Fruit fly (Drosophila melanogaster): ENCODE results near the gene Jon25Biii.

The Jon25Biii gene

DNA sequence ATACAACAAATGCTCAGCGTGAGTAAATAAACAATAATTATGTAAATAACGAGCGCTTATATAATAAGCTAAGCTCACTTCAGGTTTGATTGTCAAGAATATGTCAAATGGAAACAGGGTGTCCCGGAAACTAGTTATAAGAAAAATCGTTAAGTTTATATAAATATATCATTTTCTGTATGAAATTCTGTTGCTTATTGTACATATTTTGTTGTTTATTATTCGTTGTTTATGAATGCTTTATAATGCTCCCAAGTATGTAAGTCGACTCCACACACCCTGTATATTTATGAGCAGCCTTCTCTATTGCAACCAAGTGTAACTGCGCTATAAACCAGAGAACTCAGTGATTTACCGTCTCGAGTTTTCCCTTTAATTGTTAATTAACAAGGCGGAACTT is 20.0 kb downstream of the Jon25Biii start:
- no peak for TF ChIP-seq CG17801 (GFP tag; optimal IDR thresholded peaks at IDR 0.05; ENCODE audit: partially characterized antibody)

DNA sequence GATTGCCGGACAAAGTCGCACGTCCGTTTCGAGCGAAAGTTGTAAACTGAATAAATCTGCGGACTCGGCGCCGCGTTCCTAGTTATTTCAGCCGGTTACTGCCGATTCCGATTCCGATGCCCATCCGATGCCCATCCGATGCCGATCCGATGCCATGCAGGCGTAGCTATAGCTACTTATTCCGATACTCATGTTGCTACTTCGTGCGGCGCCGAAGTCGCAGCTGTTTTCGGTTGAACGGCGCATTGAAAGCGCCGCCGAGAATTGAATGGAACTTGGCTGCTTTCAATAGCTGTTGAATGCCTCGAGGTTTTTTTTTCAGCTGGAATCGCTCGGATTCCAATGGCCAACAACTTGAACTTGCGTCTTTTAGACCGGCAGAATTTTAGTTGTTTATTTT is 22.2 kb downstream of the Jon25Biii start:
- no peak for TF ChIP-seq CG17801 (GFP tag; optimal IDR thresholded peaks at IDR 0.05; ENCODE audit: partially characterized antibody)

DNA sequence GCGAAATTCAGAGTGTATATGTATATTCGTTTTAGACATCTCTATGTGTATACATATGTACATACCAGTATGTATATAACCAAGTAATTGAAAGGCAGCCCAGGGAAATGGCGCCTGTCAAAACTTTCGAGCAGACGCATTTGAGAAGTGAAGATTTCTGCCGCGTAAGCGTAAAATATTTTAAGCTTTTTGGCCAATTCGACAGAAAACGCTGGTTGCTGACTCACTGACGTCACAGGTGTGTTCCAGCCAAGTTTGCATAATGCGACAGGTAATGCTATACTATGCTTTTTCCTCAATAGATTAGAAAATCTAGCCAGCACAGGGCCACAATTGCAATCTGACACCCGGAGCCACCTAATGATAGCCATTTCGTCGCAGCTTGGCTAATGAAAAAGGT is 33.8 kb downstream of the Jon25Biii start:
- no peak for TF ChIP-seq CG17801 (GFP tag; optimal IDR thresholded peaks at IDR 0.05; ENCODE audit: partially characterized antibody)

DNA sequence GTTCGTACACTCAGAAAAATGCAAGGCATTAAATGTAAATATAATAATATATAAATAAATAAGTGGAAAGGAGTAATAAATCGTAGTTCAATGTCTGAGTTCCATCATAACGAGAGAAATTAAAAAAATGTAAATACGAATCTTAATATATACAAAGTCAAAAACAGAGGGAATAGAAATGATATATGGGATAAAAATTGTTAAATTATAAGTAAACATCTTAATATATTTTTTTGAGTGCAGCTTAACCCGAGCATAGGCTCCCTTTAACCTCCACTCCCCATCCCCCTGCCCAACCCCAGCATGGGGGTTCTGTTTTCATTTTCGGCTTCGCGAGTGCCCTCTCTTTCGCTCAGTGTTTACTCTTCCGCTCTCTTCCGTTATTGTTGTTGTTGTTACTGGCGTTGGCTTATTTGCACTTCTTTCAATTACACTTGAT is 34.8 kb downstream of the Jon25Biii start:
- peak; percentile 99 for TF ChIP-seq CG17801 (GFP tag; optimal IDR thresholded peaks at IDR 0.05; ENCODE audit: partially characterized antibody)

DNA sequence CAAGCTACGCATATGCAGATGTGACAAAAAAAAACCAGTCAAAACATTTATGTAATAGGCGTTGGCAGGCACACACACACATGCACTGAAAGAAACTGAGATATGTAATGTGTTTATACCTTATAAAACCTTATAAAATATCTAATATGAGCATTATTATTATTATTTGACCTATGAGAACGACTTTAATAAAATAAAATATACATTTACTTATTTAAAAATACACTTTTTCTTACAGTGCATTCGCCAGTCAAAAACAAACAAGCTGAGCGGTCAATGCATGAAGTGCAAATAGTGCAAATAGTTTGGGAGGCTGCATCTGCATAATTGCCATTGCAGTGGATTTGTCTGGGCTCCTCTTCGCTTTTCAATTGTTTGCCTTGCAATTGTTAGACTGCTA is 42.6 kb downstream of the Jon25Biii start:
- peak; percentile 79 for TF ChIP-seq CG17801 (GFP tag; optimal IDR thresholded peaks at IDR 0.05; ENCODE audit: partially characterized antibody)

DNA sequence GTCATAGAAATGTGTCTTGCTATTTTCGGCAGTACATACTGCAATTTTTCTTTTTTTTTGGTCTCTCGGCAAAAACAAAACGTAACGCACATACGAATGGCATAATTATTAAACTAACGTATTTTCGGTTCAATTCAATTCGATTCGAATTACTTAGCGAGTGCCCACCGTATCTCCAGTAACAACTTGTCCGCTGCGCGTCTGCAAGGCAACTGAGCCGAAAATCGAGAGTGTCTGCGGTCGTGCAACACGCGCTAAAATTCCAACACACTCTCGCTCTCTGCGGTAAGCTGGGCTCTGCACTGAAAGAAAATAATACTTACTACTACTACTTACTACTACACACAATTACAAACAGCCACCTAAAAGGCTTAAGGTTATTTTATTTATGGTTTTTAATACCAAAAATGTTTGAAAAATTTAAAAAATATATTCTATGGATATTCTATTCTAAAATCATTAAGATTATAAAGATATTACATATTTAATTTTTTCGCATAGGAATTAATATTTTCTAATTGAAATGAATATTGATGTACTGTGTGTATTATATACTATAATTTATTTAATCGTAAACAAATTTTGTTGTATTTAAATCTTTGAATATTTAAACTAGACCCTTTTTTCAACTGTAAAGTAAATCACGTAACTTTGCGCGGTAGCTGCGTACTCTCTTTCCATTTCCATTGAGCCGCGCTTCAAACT is 43.9 kb downstream of the Jon25Biii start, which contains the start of gene snsl:
Gene snsl (minus strand): TSS at position 217 of the 705 bp plus-strand sequence.
- TF ChIP-seq CG17801 (GFP tag; optimal IDR thresholded peaks at IDR 0.05; ENCODE audit: partially characterized antibody): peak; percentile 64

DNA sequence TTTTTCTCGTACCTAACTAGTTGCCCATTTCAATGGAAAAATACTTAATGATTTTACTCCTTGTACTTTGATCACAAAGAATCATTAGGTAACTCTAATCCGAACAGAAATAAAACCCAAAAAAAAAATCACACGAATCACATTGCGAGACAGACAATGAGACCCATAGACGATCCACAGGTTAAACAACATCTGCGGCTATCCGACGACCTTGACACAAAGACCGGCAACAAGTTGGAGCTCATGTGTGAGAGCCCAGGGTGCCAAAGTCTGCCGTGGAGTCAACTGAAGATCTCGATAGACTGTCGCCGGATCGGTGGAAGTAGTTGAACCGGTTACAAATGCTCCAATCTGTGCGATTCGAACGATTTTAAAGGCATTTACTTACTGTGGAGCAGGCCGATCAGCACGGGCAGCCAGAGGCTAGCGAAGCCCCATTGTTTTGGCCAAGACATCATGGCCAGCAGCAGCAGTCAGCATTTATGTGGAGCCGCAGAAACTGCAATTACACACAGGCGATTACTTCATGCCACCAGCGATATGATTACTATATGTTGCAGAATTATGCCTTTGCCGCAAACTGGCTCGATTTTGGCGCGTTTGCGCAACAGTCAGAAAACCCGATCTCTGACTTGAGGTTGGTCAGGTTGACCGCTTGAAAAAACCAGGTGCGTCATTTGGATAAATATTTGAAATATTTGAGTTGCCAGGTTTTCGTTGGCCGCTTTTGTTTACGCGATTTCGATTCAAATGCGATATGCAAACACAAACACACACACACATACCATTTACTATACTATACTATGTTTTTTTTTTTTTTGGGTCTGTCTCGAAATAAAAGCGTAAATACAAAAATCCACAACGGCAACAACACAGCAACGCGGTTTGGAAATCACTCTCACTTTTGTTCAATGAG is 44.9 kb downstream of the Jon25Biii start:
- no peak for TF ChIP-seq CG17801 (GFP tag; optimal IDR thresholded peaks at IDR 0.05; ENCODE audit: partially characterized antibody)

DNA sequence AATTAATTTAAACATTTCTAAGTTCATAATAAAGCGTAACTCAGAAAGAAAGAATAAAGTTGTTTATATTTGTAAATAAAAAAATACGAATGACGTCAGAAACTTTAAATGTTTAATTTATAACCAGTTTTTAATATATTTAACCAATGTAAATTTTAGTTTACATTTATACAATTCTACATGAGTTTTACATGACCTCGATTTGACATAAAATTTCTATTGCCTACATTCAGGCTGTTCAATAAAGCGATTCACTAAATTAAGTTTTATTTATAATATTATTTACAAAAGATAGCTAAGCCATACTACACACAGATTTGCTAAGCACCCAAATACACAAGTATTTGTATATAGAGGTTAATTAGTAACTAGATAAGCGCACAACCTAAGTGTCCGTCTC is 46.7 kb downstream of the Jon25Biii start:
- TF ChIP-seq CG17801 (GFP tag; optimal IDR thresholded peaks at IDR 0.05; ENCODE audit: partially characterized antibody): no peak
